Fruit fly (Drosophila melanogaster): ENCODE data around the gene X11Lbeta.
A peak's percentile ranks its signal among the peaks of the same experiment; 100 is the strongest.

X11Lbeta gene

dm6 chrX:10627062-10627756 lies at the start of gene X11Lbeta, which contains the start of gene CG9806:
X11Lbeta (plus strand) TSS chrX:10627737.
CG9806 (minus strand) TSS chrX:10627112.
- TF ChIP-seq Dfd (GFP tag; optimal IDR thresholded peaks at IDR 0.05) = no peak

dm6 chrX:10577773-10578172 lies 49.8 kb upstream of the X11Lbeta start:
- TF ChIP-seq foxo (GFP tag; optimal IDR thresholded peaks at IDR 0.05) (no peak), GATAd (GFP tag; optimal IDR thresholded peaks at IDR 0.05) (no peak), lola (GFP tag; optimal IDR thresholded peaks at IDR 0.05) (no peak), Sp1 (GFP tag; optimal IDR thresholded peaks at IDR 0.05) (no peak), fru (GFP tag; optimal IDR thresholded peaks at IDR 0.05) (no peak), pan (optimal IDR thresholded peaks at IDR 0.05) (no peak), Mio (GFP tag; optimal IDR thresholded peaks at IDR 0.05) (no peak), CrebA (GFP tag; optimal IDR thresholded peaks at IDR 0.05; ENCODE audit: borderline replicate concordance) (no peak), N (GFP tag; optimal IDR thresholded peaks at IDR 0.05) (no peak), Hr83 (GFP tag; optimal IDR thresholded peaks at IDR 0.05; ENCODE audit: poor library complexity, severe bottlenecking) (no peak), Rel (GFP tag; optimal IDR thresholded peaks at IDR 0.05) (no peak), Rel (tag; optimal IDR thresholded peaks at IDR 0.05) (no peak), CG9705 (GFP tag; optimal IDR thresholded peaks at IDR 0.05) (no peak), br (GFP tag; optimal IDR thresholded peaks at IDR 0.05) (no peak), Dfd (GFP tag; optimal IDR thresholded peaks at IDR 0.05) (no peak), Myc (optimal IDR thresholded peaks at IDR 0.05) (no peak), usp (GFP tag; optimal IDR thresholded peaks at IDR 0.05) (no peak)

- TF ChIP-seq Rel (GFP tag; optimal IDR thresholded peaks at IDR 0.05) (no peak), Rel (tag; optimal IDR thresholded peaks at IDR 0.05) (peak; percentile 53), sage (GFP tag; optimal IDR thresholded peaks at IDR 0.05) (no peak), dsf (GFP tag; optimal IDR thresholded peaks at IDR 0.05; ENCODE audit: borderline replicate concordance) (no peak)
Observed at dm6 chrX:10579569-10579968, 48.0 kb upstream of the X11Lbeta start.

dm6 chrX:10580459-10581103 lies 47.0 kb upstream of the X11Lbeta start:
- TF ChIP-seq Vsx2 (GFP tag; optimal IDR thresholded peaks at IDR 0.05; ENCODE audit: partially characterized antibody) (no peak), Myc (optimal IDR thresholded peaks at IDR 0.05) (no peak), sage (GFP tag; optimal IDR thresholded peaks at IDR 0.05) (no peak), usp (GFP tag; optimal IDR thresholded peaks at IDR 0.05) (no peak), Hr83 (GFP tag; optimal IDR thresholded peaks at IDR 0.05; ENCODE audit: poor library complexity, severe bottlenecking) (no peak), Hr78 (GFP tag; optimal IDR thresholded peaks at IDR 0.05) (no peak), brk (GFP tag; optimal IDR thresholded peaks at IDR 0.05) (no peak), OdsH (GFP tag; optimal IDR thresholded peaks at IDR 0.05) (no peak), psq (GFP tag; optimal IDR thresholded peaks at IDR 0.05) (no peak), Abd-B (GFP tag; optimal IDR thresholded peaks at IDR 0.05) (no peak), Dfd (GFP tag; optimal IDR thresholded peaks at IDR 0.05) (no peak), Hnf4 (GFP tag; optimal IDR thresholded peaks at IDR 0.05) (no peak), fru (GFP tag; optimal IDR thresholded peaks at IDR 0.05) (no peak), CG9705 (GFP tag; optimal IDR thresholded peaks at IDR 0.05) (no peak), N (GFP tag; optimal IDR thresholded peaks at IDR 0.05) (no peak)

- TF ChIP-seq psq (GFP tag; optimal IDR thresholded peaks at IDR 0.05) = peak; percentile 27
- peak; percentile 33 for TF ChIP-seq fru (GFP tag; optimal IDR thresholded peaks at IDR 0.05)
- TF ChIP-seq br (GFP tag; optimal IDR thresholded peaks at IDR 0.05) = peak; percentile 3
- no peak for TF ChIP-seq jim (GFP tag; optimal IDR thresholded peaks at IDR 0.05)
- no peak for TF ChIP-seq Vsx2 (GFP tag; optimal IDR thresholded peaks at IDR 0.05; ENCODE audit: partially characterized antibody)
- TF ChIP-seq brk (GFP tag; optimal IDR thresholded peaks at IDR 0.05) = no peak
- no peak for TF ChIP-seq Hr83 (GFP tag; optimal IDR thresholded peaks at IDR 0.05; ENCODE audit: poor library complexity, severe bottlenecking)
- TF ChIP-seq pan (optimal IDR thresholded peaks at IDR 0.05) = peak; percentile 50
- TF ChIP-seq h (GFP tag; optimal IDR thresholded peaks at IDR 0.05) = peak; percentile 26
- no peak for TF ChIP-seq Hr78 (GFP tag; optimal IDR thresholded peaks at IDR 0.05)
- no peak for TF ChIP-seq tai (GFP tag; optimal IDR thresholded peaks at IDR 0.05)
- TF ChIP-seq woc (GFP tag; optimal IDR thresholded peaks at IDR 0.05) = peak; percentile 63
- no peak for TF ChIP-seq OdsH (GFP tag; optimal IDR thresholded peaks at IDR 0.05)
- peak; percentile 9 for TF ChIP-seq HLH106 (tag; optimal IDR thresholded peaks at IDR 0.05)
- TF ChIP-seq ey (GFP tag; optimal IDR thresholded peaks at IDR 0.05) = peak; percentile 6
Observed at dm6 chrX:10581476-10581875, 46.1 kb upstream of the X11Lbeta start.

Data from whole organism, wandering third instar larva.